Fruit fly (Drosophila melanogaster) whole organism, embryonic: ENCODE data around the gene CG34398.

Experiments
- Antp ChIP-seq: fragments of 200-800 bp; sonication (Bioruptor generic); optimal IDR thresholded peaks from 3 replicates; lab custom pipeline; 2016; ENCODE audit warnings: missing biosample characterization, missing genetic modification characterization
- Asciz ChIP-seq: fragments of 200-800 bp; sonication (Bioruptor generic); optimal IDR thresholded peaks from 2 replicates; lab custom pipeline; 2017; ENCODE audit warnings: missing biosample characterization, mild to moderate bottlenecking, missing genetic modification characterization, missing genetic modification reagents
- B-H2 ChIP-seq: fragments of 200-800 bp; sonication (Bioruptor generic); optimal IDR thresholded peaks from 2 replicates; lab custom pipeline; 2018; ENCODE audit warnings: missing biosample characterization, mild to moderate bottlenecking, missing genetic modification characterization
- CG10462 ChIP-seq: fragments of 200-800 bp; sonication (Bioruptor generic); optimal IDR thresholded peaks from 2 replicates; lab custom pipeline; 2016; ENCODE audit warnings: missing biosample characterization, missing genetic modification characterization
- CG10959 ChIP-seq: fragments of 200-800 bp; sonication (Bioruptor generic); IDR thresholded peaks from 2 replicates; pipeline ENCODE4 v1.3.6; 2022; ENCODE audit warnings: missing biosample characterization, missing genetic modification characterization
- CG11247 ChIP-seq: fragments of 200-800 bp; sonication (Bioruptor generic); IDR thresholded peaks from 2 replicates; pipeline ENCODE4 v1.3.6; 2022; ENCODE audit warnings: missing biosample characterization, missing genetic modification characterization
- CG11695 ChIP-seq: fragments of 200-800 bp; sonication (Bioruptor generic); IDR thresholded peaks from 3 replicates; pipeline ENCODE4 v1.3.6; 2022; ENCODE audit warnings: missing biosample characterization, missing genetic modification characterization
- CG13894 ChIP-seq: fragments of 200-800 bp; sonication (Bioruptor generic); optimal IDR thresholded peaks from 3 replicates; lab custom pipeline; 2018; ENCODE audit warnings: missing biosample characterization, mild to moderate bottlenecking, missing genetic modification characterization, moderate library complexity
- CG15011 ChIP-seq: fragments of 200-800 bp; sonication (Bioruptor generic); optimal IDR thresholded peaks from 3 replicates; lab custom pipeline; 2018; ENCODE audit warnings: missing biosample characterization, mild to moderate bottlenecking, missing genetic modification characterization
- CG16815 ChIP-seq: fragments of 200-800 bp; sonication (Bioruptor generic); optimal IDR thresholded peaks from 3 replicates; lab custom pipeline; 2017; ENCODE audit warnings: missing biosample characterization, mild to moderate bottlenecking, missing genetic modification characterization
- CG17612 ChIP-seq: fragments of 200-800 bp; sonication (Bioruptor generic); IDR thresholded peaks from 2 replicates; pipeline ENCODE4 v1.3.6; 2022; ENCODE audit warnings: missing biosample characterization, missing genetic modification characterization
- CG1792 ChIP-seq: fragments of 200-800 bp; sonication (Bioruptor generic); optimal IDR thresholded peaks from 2 replicates; lab custom pipeline; 2016; ENCODE audit warnings: missing biosample characterization, missing genetic modification characterization
- CG18764 ChIP-seq: fragments of 200-800 bp; sonication (Bioruptor generic); optimal IDR thresholded peaks from 3 replicates; lab custom pipeline; 2016; ENCODE audit warnings: missing biosample characterization, missing genetic modification characterization
- CG30020 ChIP-seq: fragments of 200-800 bp; optimal IDR thresholded peaks from 2 replicates; lab custom pipeline; 2019; ENCODE audit warnings: missing biosample characterization, mild to moderate bottlenecking, missing genetic modification characterization, moderate library complexity
- CG30403 ChIP-seq: fragments of 200-800 bp; sonication (Bioruptor generic); optimal IDR thresholded peaks from 3 replicates; lab custom pipeline; 2016; ENCODE audit warnings: missing biosample characterization, missing genetic modification characterization
- CG31441 ChIP-seq: fragments of 200-800 bp; sonication (Bioruptor generic); IDR thresholded peaks from 2 replicates; pipeline ENCODE4 v1.3.6; 2022; ENCODE audit warnings: missing biosample characterization, missing genetic modification characterization
- CG34224 ChIP-seq: fragments of 200-800 bp; sonication (Bioruptor generic); IDR thresholded peaks from 3 replicates; pipeline ENCODE4 v1.3.6; 2022; ENCODE audit warnings: missing biosample characterization, missing genetic modification characterization; ENCODE audit not compliant: partially characterized antibody
- CG4282 ChIP-seq: fragments of 200-800 bp; sonication (Bioruptor generic); optimal IDR thresholded peaks from 2 replicates; lab custom pipeline; 2016; ENCODE audit warnings: missing biosample characterization, missing genetic modification characterization
- CG5953 ChIP-seq: fragments of 200-800 bp; sonication (Bioruptor generic); IDR thresholded peaks from 2 replicates; pipeline ENCODE4 v1.3.6; 2022; ENCODE audit warnings: missing biosample characterization, missing genetic modification characterization
- CG9727 ChIP-seq: fragments of 200-800 bp; sonication (Bioruptor generic); optimal IDR thresholded peaks from 3 replicates; lab custom pipeline; 2017; ENCODE audit warnings: missing biosample characterization, mild to moderate bottlenecking, missing genetic modification characterization
- Doc3 ChIP-seq: fragments of 200-800 bp; sonication (Bioruptor generic); IDR thresholded peaks from 3 replicates; pipeline ENCODE4 v1.3.6; 2022; ENCODE audit warnings: missing biosample characterization, missing genetic modification characterization; ENCODE audit not compliant: partially characterized antibody
- Dref ChIP-seq: fragments of 200-800 bp; sonication (Bioruptor generic); IDR thresholded peaks from 2 replicates; pipeline ENCODE4 v1.3.6; 2022; ENCODE audit warnings: missing biosample characterization, missing genetic modification characterization
- MBD-R2 ChIP-seq: fragments of 200-800 bp; sonication (Bioruptor generic); IDR thresholded peaks from 2 replicates; pipeline ENCODE4 v1.3.6; 2022; ENCODE audit warnings: missing biosample characterization, missing genetic modification characterization
- MTF-1 ChIP-seq: fragments of 200-800 bp; sonication (Bioruptor generic); optimal IDR thresholded peaks from 2 replicates; lab custom pipeline; 2018; ENCODE audit warnings: missing biosample characterization, mild to moderate bottlenecking, missing genetic modification characterization, borderline replicate concordance
- Nf-YA ChIP-seq: fragments of 200-800 bp; sonication (Bioruptor generic); IDR thresholded peaks from 2 replicates; pipeline ENCODE4 v1.3.6; 2022; ENCODE audit warnings: missing biosample characterization, missing genetic modification characterization
- Oaz ChIP-seq: fragments of 200-800 bp; sonication (Bioruptor generic); IDR thresholded peaks from 2 replicates; pipeline ENCODE4 v1.3.6; 2022; ENCODE audit warnings: missing biosample characterization, missing genetic modification characterization
- Sry-β ChIP-seq: fragments of 200-800 bp; sonication (Bioruptor generic); optimal IDR thresholded peaks from 2 replicates; lab custom pipeline; 2018; ENCODE audit warnings: missing biosample characterization, mild to moderate bottlenecking, missing genetic modification characterization, moderate library complexity
- cad ChIP-seq: fragments of >200 bp; optimal IDR thresholded peaks from 2 replicates; lab custom pipeline; 2017; ENCODE audit warnings: missing biosample characterization, missing genetic modification characterization
- chif ChIP-seq, 2 experiments: fragments of 200-800 bp; sonication (Bioruptor generic); optimal IDR thresholded peaks; 3 replicates each; lab custom pipeline; 2016; ENCODE audit warnings: missing biosample characterization in 2 of 2, missing genetic modification characterization in 2 of 2
- chm ChIP-seq: fragments of 200-800 bp; sonication (Bioruptor generic); IDR thresholded peaks from 2 replicates; pipeline ENCODE4 v1.3.6; 2022; ENCODE audit warnings: missing biosample characterization, missing genetic modification characterization
- dan ChIP-seq: fragments of 200-800 bp; sonication (Bioruptor generic); IDR thresholded peaks from 2 replicates; pipeline ENCODE4 v1.3.6; 2022; ENCODE audit warnings: missing biosample characterization, missing genetic modification characterization
- dysf ChIP-seq: fragments of 200-800 bp; sonication (Bioruptor generic); IDR thresholded peaks from 3 replicates; pipeline ENCODE4 v1.3.6; 2022; ENCODE audit warnings: missing biosample characterization, missing genetic modification characterization
- en ChIP-seq: fragments of 200-800 bp; sonication (Bioruptor generic); optimal IDR thresholded peaks from 2 replicates; lab custom pipeline; 2016; ENCODE audit warnings: missing biosample characterization, missing genetic modification characterization
- gfzf ChIP-seq: fragments of 200-800 bp; sonication (Bioruptor generic); optimal IDR thresholded peaks from 2 replicates; lab custom pipeline; 2016; ENCODE audit warnings: missing biosample characterization, mild to moderate bottlenecking, missing genetic modification characterization, moderate library complexity
- gsb ChIP-seq: fragments of 200-800 bp; sonication (Bioruptor generic); IDR thresholded peaks from 2 replicates; pipeline ENCODE4 v1.3.6; 2022; ENCODE audit warnings: missing biosample characterization, missing genetic modification characterization
- gsb-n ChIP-seq: fragments of 200-800 bp; sonication (Bioruptor generic); optimal IDR thresholded peaks from 3 replicates; lab custom pipeline; 2018; ENCODE audit warnings: missing biosample characterization, mild to moderate bottlenecking, missing genetic modification characterization
- hth ChIP-seq: fragments of >200 bp; optimal IDR thresholded peaks from 2 replicates; lab custom pipeline; 2017; ENCODE audit warnings: inconsistent platforms
- kah ChIP-seq: fragments of 200-800 bp; sonication (Bioruptor generic); optimal IDR thresholded peaks from 2 replicates; lab custom pipeline; 2018; ENCODE audit warnings: missing biosample characterization, mild to moderate bottlenecking, missing genetic modification characterization
- maf-S ChIP-seq: fragments of 200-800 bp; sonication (Bioruptor generic); optimal IDR thresholded peaks from 2 replicates; lab custom pipeline; 2016; ENCODE audit warnings: missing biosample characterization, missing genetic modification characterization
- peb ChIP-seq: fragments of 200-800 bp; sonication (Bioruptor generic); IDR thresholded peaks from 2 replicates; pipeline ENCODE4 v1.3.6; 2022; ENCODE audit warnings: missing biosample characterization, missing genetic modification characterization
- pho ChIP-seq: fragments of 200-800 bp; sonication (Bioruptor generic); optimal IDR thresholded peaks from 2 replicates; lab custom pipeline; 2016; ENCODE audit warnings: missing biosample characterization, missing genetic modification characterization
- pita ChIP-seq: fragments of 200-800 bp; sonication (Bioruptor generic); optimal IDR thresholded peaks from 2 replicates; lab custom pipeline; 2017; ENCODE audit warnings: missing biosample characterization, mild to moderate bottlenecking, missing genetic modification characterization
- pum ChIP-seq: fragments of 200-800 bp; sonication (Bioruptor generic); optimal IDR thresholded peaks from 2 replicates; lab custom pipeline; 2016; ENCODE audit warnings: missing biosample characterization, missing genetic modification characterization
- schlank ChIP-seq: fragments of 200-800 bp; sonication (Bioruptor generic); optimal IDR thresholded peaks from 2 replicates; lab custom pipeline; 2018; ENCODE audit warnings: missing biosample characterization, mild to moderate bottlenecking, missing genetic modification characterization
- scrt ChIP-seq: fragments of 200-800 bp; sonication (Bioruptor generic); optimal IDR thresholded peaks from 2 replicates; lab custom pipeline; 2018; ENCODE audit warnings: missing biosample characterization, mild to moderate bottlenecking, missing genetic modification characterization, moderate library complexity
- seq ChIP-seq: fragments of 200-800 bp; sonication (Bioruptor generic); IDR thresholded peaks from 2 replicates; pipeline ENCODE4 v1.3.6; 2022; ENCODE audit warnings: missing biosample characterization, missing genetic modification characterization
- stc ChIP-seq: fragments of 200-800 bp; sonication (Bioruptor generic); IDR thresholded peaks from 2 replicates; pipeline ENCODE4 v1.3.6; 2022; ENCODE audit warnings: missing biosample characterization, missing genetic modification characterization
- trh ChIP-seq: fragments of 200-800 bp; sonication (Bioruptor generic); optimal IDR thresholded peaks from 2 replicates; lab custom pipeline; 2016; ENCODE audit warnings: missing biosample characterization, missing genetic modification characterization
- tx ChIP-seq: fragments of 200-800 bp; sonication (Bioruptor generic); optimal IDR thresholded peaks from 2 replicates; lab custom pipeline; 2016; ENCODE audit warnings: missing biosample characterization, missing genetic modification characterization
- z ChIP-seq: fragments of 200-800 bp; sonication (Bioruptor generic); IDR thresholded peaks from 3 replicates; pipeline ENCODE4 v1.3.6; 2022; ENCODE audit warnings: missing biosample characterization, missing genetic modification characterization
- zfh2 ChIP-seq: fragments of 200-800 bp; sonication (Bioruptor generic); optimal IDR thresholded peaks from 2 replicates; lab custom pipeline; 2016; ENCODE audit warnings: missing biosample characterization, missing genetic modification characterization

The CG34398 gene

DNA sequence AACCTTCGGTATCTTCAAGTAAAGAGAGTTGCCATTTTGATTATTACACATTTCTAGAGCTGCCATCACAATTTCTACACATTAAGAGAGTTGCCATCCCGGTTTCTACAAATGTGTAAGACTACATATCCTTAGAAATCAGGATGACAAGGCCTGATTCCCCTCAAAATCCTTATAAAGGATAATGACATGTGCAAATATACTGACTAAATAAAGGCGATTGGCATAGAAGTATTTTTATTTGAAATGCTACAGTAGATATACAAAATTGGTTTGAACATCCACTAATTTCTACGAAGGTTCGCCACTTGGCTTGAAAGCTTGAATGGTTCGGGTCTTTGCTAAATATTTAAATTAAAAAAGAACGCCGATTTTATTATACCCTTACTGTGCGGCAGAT is 9.9 kb upstream of the CG34398 start (continued):
- no peak for TF ChIP-seq Doc3
- TF ChIP-seq kah, result no peak
- TF ChIP-seq Oaz (GFP tag; lab: Robert Waterston, UW), result no peak
- TF ChIP-seq en (GFP tag; lab: Kevin White, UChicago), result no peak
- no peak for TF ChIP-seq CG30020
- no peak for TF ChIP-seq CG16815 (GFP tag; lab: Kevin White, UChicago)
- TF ChIP-seq CG11695 (GFP tag; lab: Robert Waterston, UW), result no peak
- TF ChIP-seq MTF-1, result no peak
- no peak for TF ChIP-seq peb
- TF ChIP-seq CG31441 (GFP tag; lab: Robert Waterston, UW), result no peak; the same call in 1 of the 2 replicates
- no peak for TF ChIP-seq scrt (GFP tag; lab: Kevin White, UChicago)
- TF ChIP-seq CG4282 (GFP tag; lab: Kevin White, UChicago), result no peak
- no peak for TF ChIP-seq Sry-β (GFP tag; lab: Kevin White, UChicago)
- no peak for TF ChIP-seq dan
- TF ChIP-seq CG5953, result no peak
- TF ChIP-seq CG11247, result no peak
- TF ChIP-seq Nf-YA (GFP tag; lab: Robert Waterston, UW), result no peak
- no peak for TF ChIP-seq z (GFP tag; lab: Robert Waterston, UW)
- TF ChIP-seq gfzf (GFP tag; lab: Kevin White, UChicago), result peak; percentile 51
- TF ChIP-seq B-H2 (GFP tag; lab: Kevin White, UChicago), result no peak
- no peak for TF ChIP-seq CG13894 (tag; lab: Kevin White, UChicago)
- TF ChIP-seq gsb-n (tag; lab: Kevin White, UChicago), result no peak
- no peak for TF ChIP-seq seq (GFP tag; lab: Robert Waterston, UW)
- no peak for TF ChIP-seq maf-S

DNA sequence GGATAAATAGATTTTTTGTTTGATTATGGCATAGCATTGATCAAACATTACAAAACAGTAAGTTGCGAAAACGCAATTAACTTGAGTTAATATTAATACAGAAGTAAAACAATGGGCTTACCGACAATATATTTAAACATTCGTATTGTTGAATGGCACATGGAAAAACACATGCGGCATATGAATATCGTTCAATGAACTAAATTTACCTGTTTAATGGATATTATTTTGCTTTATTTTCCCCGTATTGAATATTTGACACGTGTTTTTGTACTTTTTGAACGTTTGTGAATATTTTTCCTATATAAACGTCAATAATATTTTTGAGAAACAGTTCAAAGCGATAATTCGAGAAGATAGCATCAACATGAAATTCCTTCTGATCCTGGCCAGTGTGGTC is 7.4 kb upstream of the CG34398 start, which contains the start of gene CG42713:
Gene CG42713, plus strand, starts transcription at position 301 of the 400 bp plus-strand sequence.
- no peak for TF ChIP-seq schlank (tag; lab: Kevin White, UChicago)
- no peak for TF ChIP-seq trh
- no peak for TF ChIP-seq maf-S
- no peak for TF ChIP-seq CG15011 (GFP tag; lab: Kevin White, UChicago)
- TF ChIP-seq tx (GFP tag; lab: Kevin White, UChicago), result no peak
- no peak for TF ChIP-seq CG1792 (GFP tag; lab: Kevin White, UChicago)
- no peak for TF ChIP-seq chm (GFP tag; lab: Robert Waterston, UW)
- no peak for TF ChIP-seq pita (GFP tag; lab: Kevin White, UChicago)
- TF ChIP-seq, all 482 proteins: peak for 0

DNA sequence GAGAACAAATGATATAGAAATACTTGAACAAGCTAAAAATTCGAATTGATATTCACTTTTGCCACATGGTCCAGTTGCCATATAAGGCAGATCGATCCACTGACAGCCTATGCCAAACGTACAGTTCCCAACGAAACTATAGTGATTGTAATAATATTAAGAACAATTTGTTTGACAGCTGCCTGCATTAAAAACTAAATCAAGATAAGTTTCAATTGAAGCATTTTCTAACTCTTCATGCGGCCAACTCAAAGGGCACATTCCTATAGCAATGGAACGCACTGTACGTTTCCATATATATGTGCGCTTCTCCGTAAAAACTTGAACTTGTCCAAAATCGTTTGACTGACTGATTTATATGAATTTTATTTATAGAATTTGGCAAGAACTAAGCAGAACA is 4.4 kb upstream of the CG34398 start:
- no peak for TF ChIP-seq hth (lab: Kevin White, UChicago)
- peak; percentile 61; the same call in 2 of the 3 replicates for TF ChIP-seq dysf (GFP tag; lab: Robert Waterston, UW)
- peak; percentile 34 for TF ChIP-seq schlank (tag; lab: Kevin White, UChicago)
- TF ChIP-seq cad (GFP tag; lab: Kevin White, UChicago), result no peak
- TF ChIP-seq CG18764 (GFP tag; lab: Kevin White, UChicago), result no peak
- no peak for TF ChIP-seq pum (GFP tag; lab: Kevin White, UChicago)
- peak; percentile 46; the same call in 1 of the 2 replicates for TF ChIP-seq MBD-R2 (GFP tag; lab: Robert Waterston, UW)
- peak; percentile 12 for TF ChIP-seq CG9727 (GFP tag; lab: Kevin White, UChicago)
- peak; percentile 32; the same call in 1 of the 2 replicates for TF ChIP-seq stc (GFP tag; lab: Robert Waterston, UW)
- no peak for TF ChIP-seq CG34224
- TF ChIP-seq CG10959 (GFP tag; lab: Robert Waterston, UW), result 0 out of 2 replicates have a peak, but pooled peaks have one; percentile 31
- TF ChIP-seq CG17612, result peak; percentile 36; the same call in 1 of the 2 replicates
- TF ChIP-seq Asciz (GFP tag; lab: Kevin White, UChicago), result no peak
- no peak for TF ChIP-seq Dref (GFP tag; lab: Robert Waterston, UW)
- TF ChIP-seq CG30403 (GFP tag; lab: Kevin White, UChicago), result peak; percentile 28
- TF ChIP-seq MTF-1, result no peak
- TF ChIP-seq Antp (GFP tag; lab: Kevin White, UChicago), result peak; percentile 49
- no peak for TF ChIP-seq CG10462 (GFP tag; lab: Kevin White, UChicago)
- TF ChIP-seq pho (GFP tag; lab: Kevin White, UChicago), result peak; percentile 26
- peak; percentile 56 for TF ChIP-seq zfh2
- TF ChIP-seq chif (GFP tag; optimal IDR thresholded peaks at IDR 0.05; lab: Kevin White, UChicago), result no peak
- TF ChIP-seq gsb, result peak; percentile 51; the same call in 1 of the 2 replicates
- TF ChIP-seq CG31441 (GFP tag; lab: Robert Waterston, UW), result no peak
